Fruit fly (Drosophila melanogaster) whole organism, adult: ENCODE measurements around the gene CG6052.

Experiments
- CG12768 ChIP-seq: fragments of 200-800 bp; sonication (Bioruptor generic); optimal IDR thresholded peaks from 2 replicates; lab custom pipeline; 2017; ENCODE audit warnings: missing biosample characterization, missing genetic modification characterization, mild to moderate bottlenecking, moderate library complexity, missing genetic modification reagents
- CG33017 ChIP-seq: fragments of 200-800 bp; sonication (Bioruptor generic); optimal IDR thresholded peaks from 2 replicates; lab custom pipeline; 2018; ENCODE audit warnings: missing biosample characterization, mild to moderate bottlenecking, missing genetic modification characterization, moderate library complexity
- CG7045 ChIP-seq: fragments of 200-800 bp; sonication (Bioruptor generic); optimal IDR thresholded peaks from 2 replicates; lab custom pipeline; 2017; ENCODE audit warnings: missing biosample characterization, mild to moderate bottlenecking, missing genetic modification characterization
- CG7101 ChIP-seq: fragments of 200-800 bp; sonication (Bioruptor generic); optimal IDR thresholded peaks from 2 replicates; lab custom pipeline; 2018; ENCODE audit warnings: missing biosample characterization, mild to moderate bottlenecking, missing genetic modification characterization, moderate library complexity
- Mnt ChIP-seq: fragments of 200-800 bp; sonication (Bioruptor generic); optimal IDR thresholded peaks from 2 replicates; lab custom pipeline; 2016; ENCODE audit warnings: missing biosample characterization, mild to moderate bottlenecking, missing genetic modification characterization
- bab1 ChIP-seq: fragments of 200-800 bp; sonication (Bioruptor generic); optimal IDR thresholded peaks from 3 replicates; lab custom pipeline; 2019; ENCODE audit warnings: missing biosample characterization, mild to moderate bottlenecking, missing genetic modification characterization, moderate library complexity
- cic ChIP-seq: fragments of 200-800 bp; sonication (Bioruptor generic); optimal IDR thresholded peaks from 2 replicates; lab custom pipeline; 2017; ENCODE audit warnings: missing biosample characterization, mild to moderate bottlenecking, missing genetic modification characterization, moderate library complexity
- cnc ChIP-seq, 2 experiments: fragments of >200 bp; optimal IDR thresholded peaks; 2 replicates each; lab custom pipeline; 2017
- kay ChIP-seq: fragments of 200-800 bp; sonication (Bioruptor generic); peaks from one replicate; lab custom pipeline; 2016; ENCODE audit warnings: missing biosample characterization, missing genetic modification characterization, borderline replicate concordance
- ovo ChIP-seq: fragments of 200-800 bp; sonication (Bioruptor generic); optimal IDR thresholded peaks from 2 replicates; lab custom pipeline; 2016; ENCODE audit warnings: missing biosample characterization, missing genetic modification characterization
- pad ChIP-seq: fragments of 200-800 bp; sonication (Bioruptor generic); optimal IDR thresholded peaks from 3 replicates; lab custom pipeline; 2017; ENCODE audit warnings: missing biosample characterization, missing genetic modification characterization, mild to moderate bottlenecking, moderate library complexity, missing genetic modification reagents
- tj ChIP-seq: fragments of 200-800 bp; sonication (Bioruptor generic); optimal IDR thresholded peaks from 3 replicates; lab custom pipeline; 2017; ENCODE audit warnings: missing biosample characterization, mild to moderate bottlenecking, missing genetic modification characterization, moderate library complexity
- toe ChIP-seq: fragments of 200-800 bp; sonication (Bioruptor generic); optimal IDR thresholded peaks from 2 replicates; lab custom pipeline; 2016; ENCODE audit warnings: missing biosample characterization, missing genetic modification characterization

DNA sequence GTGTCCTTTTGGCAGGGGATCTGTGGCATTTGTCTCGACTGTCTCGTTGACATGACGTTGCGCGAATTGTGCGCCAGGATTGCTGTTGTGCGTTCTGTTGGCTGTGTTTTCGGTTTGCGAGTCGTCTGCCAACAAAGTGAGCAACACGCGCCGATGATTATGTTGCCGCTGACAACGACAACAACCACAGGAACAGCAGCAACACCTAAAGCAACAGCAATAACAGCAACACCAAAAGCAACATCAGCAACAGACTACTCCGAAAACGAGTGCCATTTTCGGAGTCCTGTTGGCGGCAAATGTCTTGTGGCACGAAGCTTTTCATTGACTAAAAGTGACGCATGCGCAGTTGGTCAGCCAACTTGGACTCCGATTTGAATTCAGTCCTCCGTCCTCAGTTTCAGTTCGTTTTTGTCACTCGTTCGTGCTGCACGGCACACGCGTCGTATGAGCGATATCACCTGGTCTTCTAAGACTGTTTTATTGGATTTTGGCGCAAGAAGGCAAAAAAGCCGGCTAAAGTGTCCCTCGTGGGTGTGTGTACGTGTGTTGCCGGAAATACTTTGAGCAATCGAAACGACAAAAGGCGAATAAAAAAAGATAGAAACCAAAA, 39.5 kb downstream of the CG6052 start, which contains the start of gene Ccn:
- TF ChIP-seq CG7101: no peak
- no peak for TF ChIP-seq kay
- no peak for TF ChIP-seq Mnt
- TF ChIP-seq CG7045 (GFP tag; lab: Kevin White, UChicago): no peak
- TF ChIP-seq cic (GFP tag; lab: Kevin White, UChicago): no peak
- no peak for TF ChIP-seq tj (GFP tag; lab: Kevin White, UChicago)
- TF ChIP-seq pad (GFP tag; lab: Kevin White, UChicago): no peak
- no peak for TF ChIP-seq ovo (GFP tag; lab: Kevin White, UChicago)
- TF ChIP-seq CG33017: no peak
- TF ChIP-seq toe (GFP tag; lab: Kevin White, UChicago): no peak
- no peak for TF ChIP-seq bab1 (GFP tag; lab: Kevin White, UChicago)
- no peak for TF ChIP-seq cnc (optimal IDR thresholded peaks at IDR 0.05; lab: Kevin White, UChicago)
- no peak for TF ChIP-seq CG12768 (GFP tag; lab: Kevin White, UChicago)
